Worm (Caenorhabditis elegans): ENCODE data around the gene F18H3.1.

DNA sequence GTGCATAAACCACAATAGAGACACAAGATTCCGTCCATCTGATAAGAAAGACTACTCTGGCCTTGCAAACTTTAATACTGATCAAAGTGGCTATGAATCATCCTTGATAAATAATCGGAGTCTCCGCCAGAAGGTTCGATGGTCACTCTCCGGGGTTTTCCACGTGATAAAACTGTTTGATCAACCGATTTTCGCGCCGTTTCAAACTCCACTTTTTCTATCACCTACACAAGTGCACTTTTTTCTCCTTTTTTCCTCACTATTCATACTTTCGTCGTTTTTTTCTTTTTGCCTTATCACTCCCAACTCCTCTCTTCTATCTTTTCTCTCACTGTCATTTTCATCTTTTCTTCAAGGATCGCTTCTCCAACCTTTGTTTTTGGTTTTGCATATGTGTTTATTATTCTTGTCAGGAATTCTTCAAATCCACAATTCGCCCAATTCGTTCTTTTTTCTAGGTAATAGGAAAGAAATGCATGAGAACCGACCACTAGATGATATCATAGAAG lies 9.2 kb downstream of the F18H3.1 start, which contains the start of gene F18H3.4:
- TF ChIP-seq ceh-39 (tag; optimal IDR thresholded peaks at IDR 0.05) (no peak), lin-13 (tag; optimal IDR thresholded peaks at IDR 0.05) (no peak), sptf-1 (tag; optimal IDR thresholded peaks at IDR 0.05) (no peak), pha-4 (tag; optimal IDR thresholded peaks at IDR 0.05) (no peak), sem-2 (GFP tag; optimal IDR thresholded peaks at IDR 0.05) (no peak), unc-39 (tag; optimal IDR thresholded peaks at IDR 0.05) (no peak), hlh-1 (tag; optimal IDR thresholded peaks at IDR 0.05) (no peak), lin-32 (GFP tag; optimal IDR thresholded peaks at IDR 0.05) (no peak)
